Worm (Caenorhabditis elegans) whole organism, dauer: ENCODE data around the gene C04E12.5.

Experiments used
- unc-62 ChIP-seq: sonication (generic microtip); optimal IDR thresholded peaks from 2 replicates; lab custom pipeline; 2017; ENCODE audit warnings: missing biosample characterization, missing genetic modification reagents, missing genetic modification characterization

Gene C04E12.5

ce11 chrV:3409498-3409897 lies 51.1 kb downstream of the C04E12.5 start:
- TF ChIP-seq unc-62 (GFP tag; lab: Kevin White, UChicago), result no peak

- TF ChIP-seq unc-62 (GFP tag; lab: Kevin White, UChicago), result no peak
These were observed 51.8 kb downstream of the C04E12.5 start, which contains the start of gene arrd-22 for ce11 chrV:3410098-3410570. Gene arrd-22 (plus strand): TSS chrV:3410520.
